Fruit fly (Drosophila melanogaster): ENCODE measurements around the gene CG13847.

CG13847 gene

dm6 chr3R:22375674-22376073 lies 60.3 kb downstream of the CG13847 start, which contains the start of gene CG18596 (continued):
- TF ChIP-seq CG7963 (GFP tag; IDR thresholded peaks at IDR 0.05; ENCODE audit: partially characterized antibody) = peak; percentile 61; the same call in 1 of the 3 replicates
- TF ChIP-seq CG14710 (tag; optimal IDR thresholded peaks at IDR 0.05) = peak; percentile 43
- TF ChIP-seq CG1233 (GFP tag; optimal IDR thresholded peaks at IDR 0.05) = no peak
- peak; percentile 60 for TF ChIP-seq MESR4 (GFP tag; optimal IDR thresholded peaks at IDR 0.05)
- peak; percentile 87 for TF ChIP-seq Bgb (GFP tag; IDR thresholded peaks at IDR 0.05; ENCODE audit: partially characterized antibody)
- peak; percentile 64 for TF ChIP-seq Dref (GFP tag; IDR thresholded peaks at IDR 0.05)
- peak; percentile 33 for TF ChIP-seq CG12659 (GFP tag; optimal IDR thresholded peaks at IDR 0.05)
- TF ChIP-seq CG2116 (GFP tag; optimal IDR thresholded peaks at IDR 0.05) = peak; percentile 94
- TF ChIP-seq chm (GFP tag; IDR thresholded peaks at IDR 0.05) = 0 out of 2 replicates have a peak, but pooled peaks have one; percentile 41
- no peak for TF ChIP-seq ham (GFP tag; IDR thresholded peaks at IDR 0.05)
- no peak for TF ChIP-seq CG18764 (GFP tag; optimal IDR thresholded peaks at IDR 0.05)
- TF ChIP-seq CG3995 (GFP tag; optimal IDR thresholded peaks at IDR 0.05) = peak; percentile 10
- no peak for TF ChIP-seq lbe (GFP tag; optimal IDR thresholded peaks at IDR 0.05)
- no peak for TF ChIP-seq NfI (GFP tag; optimal IDR thresholded peaks at IDR 0.05)
- no peak for TF ChIP-seq CG17186 (GFP tag; optimal IDR thresholded peaks at IDR 0.05)
- TF ChIP-seq lola (GFP tag; optimal IDR thresholded peaks at IDR 0.05) = no peak
- peak; percentile 52; the same call in 1 of the 2 replicates for TF ChIP-seq MBD-R2 (GFP tag; IDR thresholded peaks at IDR 0.05)
- TF ChIP-seq hbn (GFP tag; IDR thresholded peaks at IDR 0.05; ENCODE audit: partially characterized antibody) = peak; percentile 95
- TF ChIP-seq pum (GFP tag; optimal IDR thresholded peaks at IDR 0.05) = no peak
- peak in 1 of 2 experiments; percentile 82 for TF ChIP-seq tll (GFP tag; optimal IDR thresholded peaks at IDR 0.05)
- no peak for TF ChIP-seq CG1529 (GFP tag; optimal IDR thresholded peaks at IDR 0.05)
- TF ChIP-seq ato (GFP tag; IDR thresholded peaks at IDR 0.05; ENCODE audit: partially characterized antibody) = peak; percentile 84
- peak; percentile 29 for TF ChIP-seq CG15514 (GFP tag; optimal IDR thresholded peaks at IDR 0.05)
- TF ChIP-seq CoRest (tag; optimal IDR thresholded peaks at IDR 0.05) = peak; percentile 35
- peak; percentile 88 for TF ChIP-seq inv (GFP tag; IDR thresholded peaks at IDR 0.05; ENCODE audit: partially characterized antibody)
- peak; percentile 97 for TF ChIP-seq CG34224 (GFP tag; IDR thresholded peaks at IDR 0.05; ENCODE audit: partially characterized antibody)
- no peak for TF ChIP-seq az2 (GFP tag; optimal IDR thresholded peaks at IDR 0.05)
- peak; percentile 92 for TF ChIP-seq vnd (GFP tag; IDR thresholded peaks at IDR 0.05; ENCODE audit: partially characterized antibody)
- peak; percentile 98 for TF ChIP-seq Scr (GFP tag; IDR thresholded peaks at IDR 0.05; ENCODE audit: partially characterized antibody)
- peak; percentile 92 for TF ChIP-seq zen2 (GFP tag; IDR thresholded peaks at IDR 0.05; ENCODE audit: partially characterized antibody)
- peak; percentile 64 for TF ChIP-seq trem (tag; optimal IDR thresholded peaks at IDR 0.05)
- TF ChIP-seq HLH4C (GFP tag; IDR thresholded peaks at IDR 0.05; ENCODE audit: partially characterized antibody) = peak; percentile 90
- TF ChIP-seq stwl (tag; optimal IDR thresholded peaks at IDR 0.05) = peak; percentile 75
- no peak for TF ChIP-seq CG9727 (GFP tag; optimal IDR thresholded peaks at IDR 0.05)
- peak; percentile 98 for TF ChIP-seq Dll (GFP tag; IDR thresholded peaks at IDR 0.05; ENCODE audit: partially characterized antibody)
- peak; percentile 0 for TF ChIP-seq gfzf (GFP tag; optimal IDR thresholded peaks at IDR 0.05)
- TF ChIP-seq amos (GFP tag; IDR thresholded peaks at IDR 0.05; ENCODE audit: partially characterized antibody) = peak; percentile 88
- peak; percentile 67 for TF ChIP-seq phol (tag; optimal IDR thresholded peaks at IDR 0.05)
- TF ChIP-seq CG14667 (GFP tag; IDR thresholded peaks at IDR 0.05) = no peak
- no peak for TF ChIP-seq run (tag; optimal IDR thresholded peaks at IDR 0.05)
- TF ChIP-seq tna (GFP tag; IDR thresholded peaks at IDR 0.05; ENCODE audit: partially characterized antibody) = peak; percentile 88
- peak; percentile 96 for TF ChIP-seq Doc3 (GFP tag; IDR thresholded peaks at IDR 0.05; ENCODE audit: partially characterized antibody)
- peak; percentile 42; the same call in 2 of the 4 replicates for TF ChIP-seq chinmo (GFP tag; IDR thresholded peaks at IDR 0.05; ENCODE audit: partially characterized antibody)
- TF ChIP-seq ro (GFP tag; IDR thresholded peaks at IDR 0.05) = no peak
- TF ChIP-seq CG9437 (GFP tag; optimal IDR thresholded peaks at IDR 0.05) = no peak
- TF ChIP-seq mld (GFP tag; IDR thresholded peaks at IDR 0.05; ENCODE audit: partially characterized antibody) = peak; percentile 84; the same call in 2 of the 3 replicates
- peak; percentile 20 for TF ChIP-seq CTCF (GFP tag; optimal IDR thresholded peaks at IDR 0.05)
- no peak for TF ChIP-seq CG8359 (GFP tag; optimal IDR thresholded peaks at IDR 0.05; ENCODE audit: borderline replicate concordance)

All from whole organism, embryonic.